Worm (Caenorhabditis elegans): ENCODE data around the gene ndus-8.

ce11 chrIII:7201378-7202256 is 32.4 kb downstream of the ndus-8 start, which contains the start of gene dpy-31:
- TF ChIP-seq zip-5 (tag; optimal IDR thresholded peaks at IDR 0.05) (no peak), lin-11 (tag; optimal IDR thresholded peaks at IDR 0.05) (no peak), hlh-30 (tag; optimal IDR thresholded peaks at IDR 0.05; ENCODE audit: insufficient read depth) (no peak), hlh-6 (tag; optimal IDR thresholded peaks at IDR 0.05) (no peak), sox-2 (GFP tag; IDR thresholded peaks at IDR 0.05) (no peak), ceh-48 (tag; optimal IDR thresholded peaks at IDR 0.05) (no peak)

All from whole organism, late embryonic.